Worm (Caenorhabditis elegans): ENCODE results near the gene zfp-1.

Gene zfp-1

DNA sequence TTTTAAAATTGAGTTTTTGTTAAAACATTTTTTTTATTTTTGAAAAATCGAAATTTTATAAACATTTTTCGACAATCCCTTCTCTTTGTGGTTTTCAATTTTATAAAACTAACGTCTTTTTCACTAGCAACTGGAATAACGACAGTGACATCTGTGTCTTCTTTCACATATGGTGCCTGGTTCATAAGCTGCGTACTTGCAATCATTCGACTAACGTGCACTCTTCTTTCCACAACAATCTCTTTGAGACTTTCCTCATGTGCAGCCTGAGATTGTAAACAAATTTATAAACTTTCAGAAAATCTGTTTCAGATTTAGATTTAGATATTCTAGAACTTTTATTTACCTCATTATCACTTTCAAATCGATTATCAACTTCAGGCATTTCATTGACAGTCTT lies 26.3 kb upstream of the zfp-1 start:
- no peak for TF ChIP-seq lin-32 (GFP tag; optimal IDR thresholded peaks at IDR 0.05)
- TF ChIP-seq M03D4.4 (tag; optimal IDR thresholded peaks at IDR 0.05): no peak
- TF ChIP-seq unc-39 (tag; optimal IDR thresholded peaks at IDR 0.05): no peak
- TF ChIP-seq pha-4 (tag; optimal IDR thresholded peaks at IDR 0.05): no peak
- TF ChIP-seq elt-1 (tag; optimal IDR thresholded peaks at IDR 0.05; ENCODE audit: borderline replicate concordance, insufficient read depth): no peak
- no peak for TF ChIP-seq elt-3 (tag; optimal IDR thresholded peaks at IDR 0.05)
- no peak for TF ChIP-seq lin-13 (tag; optimal IDR thresholded peaks at IDR 0.05)
- no peak for TF ChIP-seq tbx-8 (GFP tag; optimal IDR thresholded peaks at IDR 0.05)
- no peak for TF ChIP-seq zip-8 (tag; optimal IDR thresholded peaks at IDR 0.05)
- no peak for TF ChIP-seq ceh-39 (tag; optimal IDR thresholded peaks at IDR 0.05)
- no peak for TF ChIP-seq drap-1 (GFP tag; optimal IDR thresholded peaks at IDR 0.05)
- no peak for TF ChIP-seq mls-2 (tag; optimal IDR thresholded peaks at IDR 0.05)

- TF ChIP-seq drap-1 (GFP tag; optimal IDR thresholded peaks at IDR 0.05): no peak
- no peak for TF ChIP-seq lin-32 (GFP tag; optimal IDR thresholded peaks at IDR 0.05)
- no peak for TF ChIP-seq unc-62 (GFP tag; optimal IDR thresholded peaks at IDR 0.05)
- TF ChIP-seq ceh-43 (GFP tag; optimal IDR thresholded peaks at IDR 0.05): no peak
Measured at ce11 chrIII:8766467-8766866, 24.9 kb upstream of the zfp-1 start.

DNA sequence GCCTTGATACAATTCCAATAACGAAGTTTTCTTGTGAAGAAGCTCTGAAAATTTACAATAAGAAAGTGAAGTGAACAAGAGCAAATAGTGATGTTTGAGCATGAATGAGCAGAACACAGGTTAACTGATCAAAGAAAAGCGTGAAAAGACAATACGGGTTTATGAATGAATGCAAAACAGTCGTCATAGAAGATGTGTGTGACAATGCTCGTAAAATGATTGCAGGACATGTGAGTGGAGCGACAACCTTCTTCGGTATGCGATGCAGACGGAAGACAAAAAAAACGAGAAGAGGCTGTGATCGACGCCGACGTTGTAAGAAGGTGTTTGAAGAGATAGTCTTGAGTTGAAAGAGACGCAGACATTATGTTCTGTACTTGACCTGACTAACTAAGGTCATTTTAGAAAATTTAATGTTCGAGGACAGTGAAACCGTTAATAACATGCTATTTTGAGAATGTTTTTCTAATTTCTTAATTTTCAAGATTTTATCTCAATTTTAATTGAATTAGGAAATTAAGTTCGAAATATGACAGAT lies 24.0 kb upstream of the zfp-1 start, which contains the start of gene mig-22:
TSS of gene mig-22 (minus strand) at position 51 of the 538 bp plus-strand sequence.
- TF ChIP-seq nhr-237 (tag; optimal IDR thresholded peaks at IDR 0.05) (no peak), nhr-2 (tag; optimal IDR thresholded peaks at IDR 0.05) (peak; percentile 88), pha-4 (tag; optimal IDR thresholded peaks at IDR 0.05) (no peak)

DNA sequence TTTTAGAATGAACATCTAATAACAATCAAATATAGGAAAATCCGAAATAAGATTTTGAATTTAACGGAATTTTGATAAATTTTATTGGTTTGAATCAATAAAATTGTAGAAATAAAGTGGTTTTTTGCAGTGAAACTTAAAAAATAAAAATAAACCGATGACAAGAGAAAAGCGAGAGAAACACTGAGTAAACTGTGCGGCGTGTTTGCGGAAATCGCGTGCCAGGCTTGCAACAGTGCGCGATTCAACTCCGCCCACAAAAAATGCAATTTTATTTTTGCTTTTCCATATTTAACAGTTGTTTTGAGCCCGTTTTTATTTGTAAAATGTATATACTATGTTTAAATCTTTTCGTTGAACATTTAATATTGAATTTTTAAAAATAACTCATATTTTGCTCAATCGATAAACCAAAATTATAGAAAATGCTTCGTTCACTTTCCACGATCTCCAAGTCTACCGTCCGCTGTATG lies 23.4 kb upstream of the zfp-1 start, which contains the start of gene mtss-1:
TSS of gene mtss-1 (plus strand) at position 423 of the 473 bp plus-strand sequence.
- TF ChIP-seq M03D4.4 (tag; optimal IDR thresholded peaks at IDR 0.05) (peak; percentile 87), tbx-8 (GFP tag; optimal IDR thresholded peaks at IDR 0.05) (no peak), elt-1 (tag; optimal IDR thresholded peaks at IDR 0.05; ENCODE audit: borderline replicate concordance, insufficient read depth) (no peak), nhr-2 (tag; optimal IDR thresholded peaks at IDR 0.05) (no peak), mab-5 (tag; optimal IDR thresholded peaks at IDR 0.05) (peak; percentile 13), ces-1 (GFP tag; optimal IDR thresholded peaks at IDR 0.05) (no peak), lsy-2 (tag; optimal IDR thresholded peaks at IDR 0.05) (peak; percentile 66), nhr-12 (tag; optimal IDR thresholded peaks at IDR 0.05) (peak; percentile 30), flh-1 (GFP tag; optimal IDR thresholded peaks at IDR 0.05) (peak; percentile 43), ceh-39 (tag; optimal IDR thresholded peaks at IDR 0.05) (no peak), ceh-43 (GFP tag; optimal IDR thresholded peaks at IDR 0.05) (peak; percentile 87), mls-2 (tag; optimal IDR thresholded peaks at IDR 0.05) (peak; percentile 92), snpc-4 (tag; optimal IDR thresholded peaks at IDR 0.05) (no peak), hlh-1 (tag; optimal IDR thresholded peaks at IDR 0.05) (peak; percentile 70), nhr-237 (tag; optimal IDR thresholded peaks at IDR 0.05) (peak; percentile 8), nhr-76 (tag; optimal IDR thresholded peaks at IDR 0.05) (peak; percentile 55), nhr-28 (tag; optimal IDR thresholded peaks at IDR 0.05) (no peak), ham-2 (GFP tag; optimal IDR thresholded peaks at IDR 0.05) (peak; percentile 52), drap-1 (GFP tag; optimal IDR thresholded peaks at IDR 0.05) (peak; percentile 73), bed-3 (GFP tag; optimal IDR thresholded peaks at IDR 0.05) (peak; percentile 59), unc-120 (tag; optimal IDR thresholded peaks at IDR 0.05; ENCODE audit: poor library complexity, severe bottlenecking) (peak; percentile 64), zip-8 (tag; optimal IDR thresholded peaks at IDR 0.05) (no peak), sptf-1 (tag; optimal IDR thresholded peaks at IDR 0.05) (peak; percentile 91), ceh-83 (GFP tag; optimal IDR thresholded peaks at IDR 0.05) (peak; percentile 47), elt-3 (tag; optimal IDR thresholded peaks at IDR 0.05) (no peak), mep-1 (tag; optimal IDR thresholded peaks at IDR 0.05) (peak; percentile 85), blmp-1 (tag; optimal IDR thresholded peaks at IDR 0.05) (peak; percentile 56), cnd-1 (tag; optimal IDR thresholded peaks at IDR 0.05) (peak; percentile 69), lin-32 (GFP tag; optimal IDR thresholded peaks at IDR 0.05) (peak; percentile 54), pha-4 (tag; optimal IDR thresholded peaks at IDR 0.05) (peak; percentile 18), ztf-11 (tag; optimal IDR thresholded peaks at IDR 0.05) (peak; percentile 68), sem-2 (GFP tag; optimal IDR thresholded peaks at IDR 0.05) (peak; percentile 48), lin-13 (tag; optimal IDR thresholded peaks at IDR 0.05) (peak; percentile 37)
